Worm (Caenorhabditis elegans) whole organism, late embryonic: ENCODE data around the gene R05H11.1.

Source experiments
- C08G9.2 ChIP-seq: sonication (generic microtip); optimal IDR thresholded peaks from 2 replicates; lab custom pipeline; 2016; ENCODE audit warnings: mild to moderate bottlenecking, missing genetic modification characterization, moderate library complexity, missing compliant biosample characterization
- C38D4.7 ChIP-seq: fragments of 200-800 bp; sonication (Bioruptor generic); optimal IDR thresholded peaks from 2 replicates; lab custom pipeline; 2018; ENCODE audit warnings: mild to moderate bottlenecking, missing genetic modification characterization, moderate library complexity, missing compliant biosample characterization
- ama-1 ChIP-seq: fragments of 150-350 bp; optimal IDR thresholded peaks from 2 replicates; lab custom pipeline; 2014
- ets-4 ChIP-seq: sonication (generic microtip); optimal IDR thresholded peaks from 2 replicates; lab custom pipeline; 2016; ENCODE audit warnings: missing genetic modification characterization, missing compliant biosample characterization
- hlh-6 ChIP-seq: sonication (generic microtip); optimal IDR thresholded peaks from 2 replicates; lab custom pipeline; 2016; ENCODE audit warnings: missing genotype, missing genetic modification characterization, missing compliant biosample characterization
- nhr-232 ChIP-seq: sonication (generic microtip); optimal IDR thresholded peaks from 2 replicates; lab custom pipeline; 2016; ENCODE audit warnings: missing genetic modification characterization, missing compliant biosample characterization
- tbx-2 ChIP-seq: sonication (generic microtip); optimal IDR thresholded peaks from 2 replicates; lab custom pipeline; 2016; ENCODE audit warnings: missing genetic modification characterization, missing compliant biosample characterization

ce11 chrIII:6818037-6818436, 22.6 kb downstream of the R05H11.1 start:
- TF ChIP-seq ets-4 (no peak), C38D4.7 (GFP tag; lab: Kevin White, UChicago) (no peak), hlh-6 (tag; lab: Kevin White, UChicago) (no peak), nhr-232 (tag; lab: Kevin White, UChicago) (no peak), ama-1 (no peak), tbx-2 (tag; lab: Kevin White, UChicago) (no peak), C08G9.2 (tag; lab: Kevin White, UChicago) (no peak)
